Worm (Caenorhabditis elegans): ENCODE data around the gene T01H3.3.

T01H3.3 gene

ce11 chrII:7854942-7855341 lies 18.8 kb downstream of the T01H3.3 start, which contains the start of gene mdt-10:
Gene mdt-10, minus strand, starts transcription at chrII:7855042.
- TF ChIP-seq ztf-23 (GFP tag; IDR thresholded peaks at IDR 0.05) = no peak
- no peak for TF ChIP-seq cog-1 (tag; optimal IDR thresholded peaks at IDR 0.05)
- TF ChIP-seq ref-1 (GFP tag; conservative IDR thresholded peaks at IDR 0.05) = no peak
- no peak for TF ChIP-seq T22C8.4 (GFP tag; IDR thresholded peaks at IDR 0.05)
- no peak for TF ChIP-seq tab-1 (GFP tag; IDR thresholded peaks at IDR 0.05)
- no peak for TF ChIP-seq klf-2 (GFP tag; conservative IDR thresholded peaks at IDR 0.05)

ce11 chrII:7853679-7854078 lies 20.0 kb downstream of the T01H3.3 start, which contains the start of gene T09A5.5:
Gene T09A5.5, minus strand, starts transcription at chrII:7853779.
- TF ChIP-seq klf-2 (GFP tag; conservative IDR thresholded peaks at IDR 0.05) (no peak), cog-1 (tag; optimal IDR thresholded peaks at IDR 0.05) (no peak)

ce11 chrII:7851480-7851879 lies 22.2 kb downstream of the T01H3.3 start:
- no peak for TF ChIP-seq ref-1 (GFP tag; conservative IDR thresholded peaks at IDR 0.05)
- no peak for TF ChIP-seq klf-2 (GFP tag; conservative IDR thresholded peaks at IDR 0.05)
- TF ChIP-seq cog-1 (tag; optimal IDR thresholded peaks at IDR 0.05) = no peak
- TF ChIP-seq ztf-29 (GFP tag; IDR thresholded peaks at IDR 0.05) = no peak
- no peak for TF ChIP-seq T22C8.4 (GFP tag; IDR thresholded peaks at IDR 0.05)
- TF ChIP-seq med-1 (GFP tag; optimal IDR thresholded peaks at IDR 0.05; ENCODE audit: insufficient read depth) = no peak
- no peak for TF ChIP-seq tab-1 (GFP tag; IDR thresholded peaks at IDR 0.05)
- no peak for TF ChIP-seq ztf-23 (GFP tag; IDR thresholded peaks at IDR 0.05)
- TF ChIP-seq flt-1 (GFP tag; IDR thresholded peaks at IDR 0.05) = no peak

DNA sequence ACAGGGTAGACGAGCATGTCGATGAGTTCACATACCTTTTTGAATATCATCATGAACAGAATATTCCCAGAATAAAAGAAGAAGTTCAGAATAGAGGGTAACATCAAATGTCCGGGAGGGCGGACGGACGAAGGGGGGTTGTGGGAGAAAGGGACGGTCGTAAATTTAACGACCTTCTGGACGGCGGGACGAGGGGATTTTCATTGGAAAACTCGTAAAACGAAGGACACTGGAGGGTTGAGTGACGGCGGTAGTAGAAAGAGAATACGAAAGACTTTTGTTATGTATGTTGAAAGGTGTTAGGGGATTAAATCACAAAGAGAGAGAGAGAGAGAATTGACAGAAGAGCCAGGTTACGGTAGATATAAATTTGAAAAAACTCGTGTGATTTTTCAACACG lies 23.1 kb downstream of the T01H3.3 start:
- TF ChIP-seq ztf-23 (GFP tag; IDR thresholded peaks at IDR 0.05) (no peak), klf-2 (GFP tag; conservative IDR thresholded peaks at IDR 0.05) (no peak), ztf-29 (GFP tag; IDR thresholded peaks at IDR 0.05) (no peak), ref-1 (GFP tag; conservative IDR thresholded peaks at IDR 0.05) (no peak), T22C8.4 (GFP tag; IDR thresholded peaks at IDR 0.05) (no peak)

DNA sequence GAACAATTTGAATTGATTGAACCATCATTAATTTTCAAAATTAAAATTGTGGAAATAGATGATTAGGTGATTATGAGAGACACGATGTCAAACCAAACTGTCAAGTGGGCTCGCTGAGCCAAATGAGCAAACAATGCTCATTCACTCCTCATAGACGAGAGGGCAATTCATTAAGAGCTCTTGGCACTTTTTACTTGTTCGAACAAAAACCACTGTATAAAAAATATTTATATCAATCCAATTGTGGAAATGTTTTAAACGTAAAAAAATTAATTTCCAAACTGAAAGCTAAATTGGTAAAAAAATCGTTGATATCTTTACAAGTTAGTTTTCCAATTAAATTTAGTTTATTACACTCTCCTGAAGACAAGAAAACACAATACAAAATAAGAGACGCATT lies 24.0 kb downstream of the T01H3.3 start, which contains the start of gene acr-7:
acr-7 (minus strand) TSS at position 101 of the 400 bp plus-strand sequence.
- no peak for TF ChIP-seq tab-1 (GFP tag; IDR thresholded peaks at IDR 0.05)
- TF ChIP-seq cog-1 (tag; optimal IDR thresholded peaks at IDR 0.05) = no peak
- no peak for TF ChIP-seq T22C8.4 (GFP tag; IDR thresholded peaks at IDR 0.05)
- no peak for TF ChIP-seq ref-1 (GFP tag; conservative IDR thresholded peaks at IDR 0.05)
- TF ChIP-seq ztf-29 (GFP tag; IDR thresholded peaks at IDR 0.05) = no peak
- no peak for TF ChIP-seq klf-2 (GFP tag; conservative IDR thresholded peaks at IDR 0.05)
- TF ChIP-seq flt-1 (GFP tag; IDR thresholded peaks at IDR 0.05) = no peak
- TF ChIP-seq ztf-23 (GFP tag; IDR thresholded peaks at IDR 0.05) = no peak
- no peak for TF ChIP-seq med-1 (GFP tag; optimal IDR thresholded peaks at IDR 0.05; ENCODE audit: insufficient read depth)

DNA sequence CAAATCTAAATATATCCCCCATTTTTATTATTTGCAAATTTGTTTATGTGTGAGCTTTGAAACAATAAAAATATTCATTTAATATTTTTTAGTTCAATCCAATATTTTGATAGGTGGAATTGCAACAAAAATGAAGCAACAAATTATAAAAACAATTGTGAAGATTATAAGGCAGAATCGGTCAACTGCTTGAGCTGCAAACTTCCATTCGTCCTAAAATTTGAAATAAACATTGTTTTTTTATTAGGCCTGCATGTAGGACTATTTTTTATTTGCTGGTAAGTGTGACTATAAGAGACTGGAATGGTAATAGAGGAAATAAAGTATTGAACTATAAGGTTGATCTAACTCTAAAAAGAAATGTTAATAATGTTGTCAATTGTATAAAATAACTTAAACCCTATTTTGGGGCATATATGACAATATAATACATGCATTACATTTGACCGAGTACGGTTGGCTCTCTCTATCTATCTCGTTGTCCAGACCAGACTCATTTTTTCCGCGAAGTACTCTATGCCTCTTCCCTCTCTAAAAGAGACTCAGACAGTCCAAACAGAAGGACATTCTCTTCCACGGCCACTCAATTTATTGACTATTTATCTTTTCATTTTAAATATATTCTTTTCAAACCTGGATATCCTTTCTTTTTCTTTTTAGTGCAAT lies 28.0 kb downstream of the T01H3.3 start, which contains the start of gene T09A5.4:
T09A5.4 (plus strand) TSS at position 616 of the 666 bp plus-strand sequence.
- TF ChIP-seq tab-1 (GFP tag; IDR thresholded peaks at IDR 0.05) (no peak), ztf-23 (GFP tag; IDR thresholded peaks at IDR 0.05) (no peak), ztf-29 (GFP tag; IDR thresholded peaks at IDR 0.05) (no peak), ref-1 (GFP tag; conservative IDR thresholded peaks at IDR 0.05) (no peak), flt-1 (GFP tag; IDR thresholded peaks at IDR 0.05) (no peak), T22C8.4 (GFP tag; IDR thresholded peaks at IDR 0.05) (no peak), med-1 (GFP tag; optimal IDR thresholded peaks at IDR 0.05; ENCODE audit: insufficient read depth) (no peak), cog-1 (tag; optimal IDR thresholded peaks at IDR 0.05) (no peak), klf-2 (GFP tag; conservative IDR thresholded peaks at IDR 0.05) (no peak)

- TF ChIP-seq tab-1 (GFP tag; IDR thresholded peaks at IDR 0.05) = no peak
- no peak for TF ChIP-seq med-1 (GFP tag; optimal IDR thresholded peaks at IDR 0.05; ENCODE audit: insufficient read depth)
- TF ChIP-seq ztf-23 (GFP tag; IDR thresholded peaks at IDR 0.05) = no peak
Measured at ce11 chrII:7842053-7842452, 31.6 kb downstream of the T01H3.3 start, which contains the start of gene klp-3. Gene klp-3, plus strand, starts transcription at chrII:7842353.

- TF ChIP-seq cog-1 (tag; optimal IDR thresholded peaks at IDR 0.05) (no peak), ref-1 (GFP tag; conservative IDR thresholded peaks at IDR 0.05) (no peak), med-1 (GFP tag; optimal IDR thresholded peaks at IDR 0.05; ENCODE audit: insufficient read depth) (no peak), T22C8.4 (GFP tag; IDR thresholded peaks at IDR 0.05) (no peak), klf-2 (GFP tag; conservative IDR thresholded peaks at IDR 0.05) (no peak), ztf-29 (GFP tag; IDR thresholded peaks at IDR 0.05) (no peak), flt-1 (GFP tag; IDR thresholded peaks at IDR 0.05) (no peak), ztf-23 (GFP tag; IDR thresholded peaks at IDR 0.05) (no peak), tab-1 (GFP tag; IDR thresholded peaks at IDR 0.05) (no peak)
Measured at ce11 chrII:7839703-7840102, 34.0 kb downstream of the T01H3.3 start.

DNA sequence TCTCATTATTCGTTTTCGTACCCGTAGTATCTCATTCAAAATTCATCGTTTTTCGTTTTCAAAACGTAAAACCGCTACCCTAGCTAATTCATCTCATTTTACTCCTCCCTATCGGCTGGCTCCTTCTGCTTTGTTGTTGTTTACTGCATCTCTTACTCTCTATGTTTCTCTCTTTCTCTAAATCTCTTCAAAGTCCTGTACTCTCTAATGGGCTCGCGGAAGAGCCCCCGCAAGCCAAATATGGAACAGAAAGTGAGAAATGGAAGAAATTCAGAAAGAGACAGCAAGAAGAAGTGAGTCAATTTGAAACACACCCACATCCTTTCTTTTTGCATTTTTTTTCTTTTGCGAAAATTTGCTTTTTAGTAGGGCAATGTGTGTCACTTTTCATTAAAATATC lies 35.0 kb downstream of the T01H3.3 start:
- TF ChIP-seq flt-1 (GFP tag; IDR thresholded peaks at IDR 0.05) = no peak
- no peak for TF ChIP-seq T22C8.4 (GFP tag; IDR thresholded peaks at IDR 0.05)
- no peak for TF ChIP-seq klf-2 (GFP tag; conservative IDR thresholded peaks at IDR 0.05)
- no peak for TF ChIP-seq tab-1 (GFP tag; IDR thresholded peaks at IDR 0.05)
- no peak for TF ChIP-seq ref-1 (GFP tag; conservative IDR thresholded peaks at IDR 0.05)
- TF ChIP-seq ztf-29 (GFP tag; IDR thresholded peaks at IDR 0.05) = no peak
- no peak for TF ChIP-seq ztf-23 (GFP tag; IDR thresholded peaks at IDR 0.05)
- TF ChIP-seq med-1 (GFP tag; optimal IDR thresholded peaks at IDR 0.05; ENCODE audit: insufficient read depth) = no peak
- no peak for TF ChIP-seq cog-1 (tag; optimal IDR thresholded peaks at IDR 0.05)

ce11 chrII:7836613-7837226 lies 37.0 kb downstream of the T01H3.3 start:
- TF ChIP-seq T22C8.4 (GFP tag; IDR thresholded peaks at IDR 0.05) (no peak), ztf-23 (GFP tag; IDR thresholded peaks at IDR 0.05) (no peak), ref-1 (GFP tag; conservative IDR thresholded peaks at IDR 0.05) (no peak), cog-1 (tag; optimal IDR thresholded peaks at IDR 0.05) (no peak), ztf-29 (GFP tag; IDR thresholded peaks at IDR 0.05) (no peak), flt-1 (GFP tag; IDR thresholded peaks at IDR 0.05) (no peak), tab-1 (GFP tag; IDR thresholded peaks at IDR 0.05) (no peak), klf-2 (GFP tag; conservative IDR thresholded peaks at IDR 0.05) (no peak), med-1 (GFP tag; optimal IDR thresholded peaks at IDR 0.05; ENCODE audit: insufficient read depth) (no peak)
